Worm (Caenorhabditis elegans) whole organism, early embryonic: ENCODE results near the gene W02B12.12.

Experiments used
- aly-1 ChIP-seq: sonication (generic microtip); optimal IDR thresholded peaks from 2 replicates; lab custom pipeline; 2016; ENCODE audit warnings: missing genetic modification characterization, missing compliant biosample characterization
- ama-1 ChIP-seq: fragments of 150-350 bp; optimal IDR thresholded peaks from 2 replicates; lab custom pipeline; 2014
- ceh-13 ChIP-seq: fragments of 200-800 bp; sonication (Bioruptor generic); optimal IDR thresholded peaks from 2 replicates; lab custom pipeline; 2018; ENCODE audit warnings: mild to moderate bottlenecking, missing genetic modification characterization, missing compliant biosample characterization
- ceh-36 ChIP-seq: sonication (generic microtip); optimal IDR thresholded peaks from 2 replicates; lab custom pipeline; 2016; ENCODE audit warnings: missing genetic modification characterization, inconsistent platforms, missing compliant biosample characterization
- ets-7 ChIP-seq: sonication (generic microtip); optimal IDR thresholded peaks from 2 replicates; lab custom pipeline; 2016; ENCODE audit warnings: missing genotype, missing genetic modification characterization, missing compliant biosample characterization
- flt-1 ChIP-seq: fragments of 200-800 bp; sonication (Bioruptor generic); IDR thresholded peaks from 2 replicates; pipeline ENCODE4 v1.3.6; 2022; ENCODE audit warnings: missing genetic modification characterization, missing compliant biosample characterization
- hmg-4 ChIP-seq: fragments of 200-800 bp; sonication (Bioruptor generic); optimal IDR thresholded peaks from 2 replicates; lab custom pipeline; 2018; ENCODE audit warnings: mild to moderate bottlenecking, missing genetic modification characterization, missing compliant biosample characterization
- hnd-1 ChIP-seq: sonication (generic microtip); optimal IDR thresholded peaks from 2 replicates; lab custom pipeline; 2016; ENCODE audit warnings: missing genetic modification characterization, missing compliant biosample characterization
- pes-1 ChIP-seq: fragments of 200-800 bp; sonication (Bioruptor generic); IDR thresholded peaks from 2 replicates; pipeline ENCODE4 v1.3.6; 2022; ENCODE audit warnings: missing genetic modification reagents, missing genetic modification characterization, missing compliant biosample characterization
- scrt-1 ChIP-seq: fragments of 200-800 bp; sonication (Bioruptor generic); IDR thresholded peaks from 2 replicates; pipeline ENCODE4 v1.3.6; 2022; ENCODE audit warnings: missing genetic modification characterization, missing compliant biosample characterization
- sea-1 ChIP-seq: fragments of 200-800 bp; sonication (Bioruptor generic); conservative IDR thresholded peaks from 2 replicates; pipeline ENCODE4 v1.3.6; 2022; ENCODE audit warnings: missing genetic modification characterization, missing compliant biosample characterization
- tbx-37 ChIP-seq: fragments of 200-800 bp; sonication (Bioruptor generic); conservative IDR thresholded peaks from 2 replicates; pipeline ENCODE4 v1.3.6; 2022; ENCODE audit warnings: missing genetic modification reagents, missing genetic modification characterization, missing compliant biosample characterization
- tra-4 ChIP-seq: sonication (generic microtip); optimal IDR thresholded peaks from 2 replicates; lab custom pipeline; 2017; ENCODE audit warnings: missing genetic modification characterization, missing compliant biosample characterization

DNA sequence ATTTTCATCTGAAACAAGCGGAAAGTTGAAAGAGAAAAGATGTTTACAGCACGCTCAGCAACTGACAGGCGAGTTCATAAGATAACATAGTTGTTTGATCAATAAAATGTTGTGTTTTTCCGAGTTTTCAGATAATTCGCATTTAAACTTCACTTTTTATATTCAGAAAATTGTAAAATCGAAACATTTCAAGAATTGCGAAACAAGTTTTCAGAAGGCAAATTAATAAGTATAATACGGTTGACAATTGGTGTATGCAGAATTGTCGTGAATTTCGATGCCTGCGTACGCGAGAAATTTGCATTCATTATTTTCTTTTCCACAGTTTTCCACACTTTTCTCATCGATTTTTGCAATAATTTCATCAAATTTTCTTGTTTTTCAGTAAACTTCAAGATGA, 16.3 kb upstream of the W02B12.12 start, which contains the start of the genes ooc-3 and B0334.4:
- TF ChIP-seq ama-1: no peak
- no peak for TF ChIP-seq hmg-4 (GFP tag; lab: Kevin White, UChicago)
- no peak for TF ChIP-seq tbx-37
- no peak for TF ChIP-seq ets-7 (tag; lab: Kevin White, UChicago)
- TF ChIP-seq flt-1: no peak
- no peak for TF ChIP-seq aly-1
- TF ChIP-seq tra-4: no peak
- no peak for TF ChIP-seq pes-1 (GFP tag; lab: Robert Waterston, UW)
- no peak for TF ChIP-seq sea-1 (GFP tag; lab: Robert Waterston, UW)
- TF ChIP-seq ceh-13 (GFP tag; lab: Kevin White, UChicago): no peak
- TF ChIP-seq hnd-1: no peak
- no peak for TF ChIP-seq ceh-36 (tag; lab: Kevin White, UChicago)
- TF ChIP-seq scrt-1: no peak
